Fruit fly (Drosophila melanogaster) whole organism, embryonic: Measurements from ENCODE around the gene Cyp1.

Experiments used
- CG10267 ChIP-seq: fragments of 200-800 bp; sonication (Bioruptor generic); optimal IDR thresholded peaks from 2 replicates; lab custom pipeline; 2018; ENCODE audit warnings: missing biosample characterization, mild to moderate bottlenecking, missing genetic modification characterization, moderate library complexity
- CG10462 ChIP-seq: fragments of 200-800 bp; sonication (Bioruptor generic); optimal IDR thresholded peaks from 2 replicates; lab custom pipeline; 2016; ENCODE audit warnings: missing biosample characterization, missing genetic modification characterization
- CG12071 ChIP-seq: fragments of 200-800 bp; sonication (Bioruptor generic); optimal IDR thresholded peaks from 3 replicates; lab custom pipeline; 2018; ENCODE audit warnings: missing biosample characterization, mild to moderate bottlenecking, missing genetic modification characterization
- CG12219 ChIP-seq: fragments of 200-800 bp; sonication (Bioruptor generic); optimal IDR thresholded peaks from 3 replicates; lab custom pipeline; 2018; ENCODE audit warnings: missing biosample characterization, mild to moderate bottlenecking, missing genetic modification characterization
- CG1233 ChIP-seq: fragments of 200-800 bp; sonication (Bioruptor generic); optimal IDR thresholded peaks from 4 replicates; lab custom pipeline; 2018; ENCODE audit warnings: missing biosample characterization, mild to moderate bottlenecking, missing genetic modification characterization
- CG12744 ChIP-seq: fragments of 200-800 bp; sonication (Bioruptor generic); optimal IDR thresholded peaks from 2 replicates; lab custom pipeline; 2016; ENCODE audit warnings: missing biosample characterization, missing genetic modification characterization
- CG14965 ChIP-seq: fragments of 200-800 bp; sonication (Bioruptor generic); optimal IDR thresholded peaks from 2 replicates; lab custom pipeline; 2016; ENCODE audit warnings: missing biosample characterization, missing genetic modification characterization, borderline replicate concordance
- CG1832 ChIP-seq: fragments of 200-800 bp; sonication (Bioruptor generic); optimal IDR thresholded peaks from 2 replicates; lab custom pipeline; 2017; ENCODE audit warnings: missing biosample characterization, mild to moderate bottlenecking, missing genetic modification characterization, inconsistent platforms
- CG2116 ChIP-seq: fragments of 200-800 bp; sonication (Bioruptor generic); optimal IDR thresholded peaks from 3 replicates; lab custom pipeline; 2018; ENCODE audit warnings: missing biosample characterization, mild to moderate bottlenecking, missing genetic modification characterization
- CG2678 ChIP-seq: fragments of 200-800 bp; sonication (Bioruptor generic); optimal IDR thresholded peaks from 3 replicates; lab custom pipeline; 2019; ENCODE audit warnings: missing biosample characterization, mild to moderate bottlenecking, missing genetic modification characterization, moderate library complexity
- CG2712 ChIP-seq: fragments of 200-800 bp; optimal IDR thresholded peaks from 3 replicates; lab custom pipeline; 2019; ENCODE audit warnings: missing biosample characterization, mild to moderate bottlenecking, missing genetic modification characterization, moderate library complexity
- CG30431 ChIP-seq: fragments of 200-800 bp; sonication (Bioruptor generic); optimal IDR thresholded peaks from 2 replicates; lab custom pipeline; 2017; ENCODE audit warnings: missing biosample characterization, missing genetic modification characterization
- CG31441 ChIP-seq: fragments of 200-800 bp; sonication (Bioruptor generic); IDR thresholded peaks from 2 replicates; pipeline ENCODE4 v1.3.6; 2022; ENCODE audit warnings: missing biosample characterization, missing genetic modification characterization
- CG32767 ChIP-seq: fragments of 200-800 bp; sonication (Bioruptor generic); IDR thresholded peaks from 2 replicates; pipeline ENCODE4 v1.3.6; 2022; ENCODE audit warnings: missing biosample characterization, missing genetic modification characterization
- CG3407 ChIP-seq: fragments of 200-800 bp; sonication (Bioruptor generic); optimal IDR thresholded peaks from 2 replicates; lab custom pipeline; 2018; ENCODE audit warnings: missing biosample characterization, mild to moderate bottlenecking, missing genetic modification characterization
- CG9797 ChIP-seq: fragments of 200-800 bp; sonication (Bioruptor generic); optimal IDR thresholded peaks from 3 replicates; lab custom pipeline; 2018; ENCODE audit warnings: missing biosample characterization, mild to moderate bottlenecking, missing genetic modification characterization
- Dad ChIP-seq: fragments of 200-800 bp; sonication (Bioruptor generic); optimal IDR thresholded peaks from 3 replicates; lab custom pipeline; 2016; ENCODE audit warnings: missing biosample characterization, missing genetic modification characterization
- Dfd ChIP-seq, 2 experiments: fragments of >200 bp; optimal IDR thresholded peaks; 2 replicates each; lab custom pipeline; 2017; ENCODE audit warnings: missing biosample characterization in 2 of 2, missing genetic modification characterization in 2 of 2
- Dip2 ChIP-seq: fragments of 200-800 bp; sonication (Bioruptor generic); IDR thresholded peaks from 2 replicates; pipeline ENCODE4 v1.3.6; 2022; ENCODE audit warnings: missing biosample characterization, missing genetic modification characterization
- GATAe ChIP-seq: fragments of 200-800 bp; sonication (Bioruptor generic); conservative IDR thresholded peaks from 2 replicates; pipeline ENCODE4 v1.3.6; 2022; ENCODE audit warnings: missing biosample characterization, missing genetic modification characterization
- HmgD ChIP-seq: fragments of 200-800 bp; sonication (Bioruptor generic); optimal IDR thresholded peaks from 3 replicates; lab custom pipeline; 2016; ENCODE audit warnings: missing biosample characterization, missing genetic modification characterization
- Hsf ChIP-seq: fragments of 200-800 bp; sonication (Bioruptor generic); optimal IDR thresholded peaks from 3 replicates; lab custom pipeline; 2016; ENCODE audit warnings: missing biosample characterization, missing genetic modification characterization
- Lhr ChIP-seq: fragments of 200-800 bp; sonication (Bioruptor generic); optimal IDR thresholded peaks from 3 replicates; lab custom pipeline; 2017; ENCODE audit warnings: mild to moderate bottlenecking, missing biosample characterization, missing genetic modification reagents, missing genetic modification characterization
- MTF-1 ChIP-seq: fragments of 200-800 bp; sonication (Bioruptor generic); optimal IDR thresholded peaks from 2 replicates; lab custom pipeline; 2018; ENCODE audit warnings: missing biosample characterization, mild to moderate bottlenecking, missing genetic modification characterization, borderline replicate concordance
- Meics ChIP-seq: fragments of 200-800 bp; sonication (Bioruptor generic); optimal IDR thresholded peaks from 2 replicates; lab custom pipeline; 2017; ENCODE audit warnings: missing biosample characterization, mild to moderate bottlenecking, missing genetic modification characterization
- Rfx ChIP-seq: fragments of 200-800 bp; sonication (Bioruptor generic); IDR thresholded peaks from 2 replicates; pipeline ENCODE4 v1.3.6; 2022; ENCODE audit warnings: missing biosample characterization, missing genetic modification characterization
- Scr ChIP-seq: fragments of 200-800 bp; sonication (Bioruptor generic); IDR thresholded peaks from 2 replicates; pipeline ENCODE4 v1.3.6; 2022; ENCODE audit warnings: missing biosample characterization, missing genetic modification characterization; ENCODE audit not compliant: partially characterized antibody
- Six4 ChIP-seq: fragments of 200-800 bp; sonication (Bioruptor generic); optimal IDR thresholded peaks from 2 replicates; lab custom pipeline; 2016; ENCODE audit warnings: missing biosample characterization, missing genetic modification characterization
- Sox102F ChIP-seq: fragments of 200-800 bp; sonication (Bioruptor generic); optimal IDR thresholded peaks from 2 replicates; lab custom pipeline; 2018; ENCODE audit warnings: missing biosample characterization, mild to moderate bottlenecking, missing genetic modification characterization, moderate library complexity
- Spps ChIP-seq: fragments of 200-800 bp; sonication (Bioruptor generic); optimal IDR thresholded peaks from 2 replicates; lab custom pipeline; 2018; ENCODE audit warnings: missing biosample characterization, mild to moderate bottlenecking, missing genetic modification characterization
- TFAM ChIP-seq: fragments of 200-800 bp; sonication (Bioruptor generic); optimal IDR thresholded peaks from 2 replicates; lab custom pipeline; 2017; ENCODE audit warnings: missing biosample characterization, missing genetic modification characterization, inconsistent platforms
- cato ChIP-seq: fragments of 200-800 bp; sonication (Bioruptor generic); optimal IDR thresholded peaks from 2 replicates; lab custom pipeline; 2016; ENCODE audit warnings: missing biosample characterization, missing genetic modification characterization, borderline replicate concordance
- cwo ChIP-seq: fragments of 200-800 bp; sonication (Bioruptor generic); optimal IDR thresholded peaks from 3 replicates; lab custom pipeline; 2017; ENCODE audit warnings: missing biosample characterization, missing genetic modification characterization, mild to moderate bottlenecking, moderate library complexity, missing genetic modification reagents
- exex ChIP-seq: fragments of 200-800 bp; sonication (Bioruptor generic); optimal IDR thresholded peaks from 4 replicates; lab custom pipeline; 2018; ENCODE audit warnings: missing biosample characterization, mild to moderate bottlenecking, missing genetic modification characterization, moderate library complexity
- h ChIP-seq: fragments of >200 bp; optimal IDR thresholded peaks from 2 replicates; lab custom pipeline; 2017
- lbe ChIP-seq: fragments of 200-800 bp; sonication (Bioruptor generic); optimal IDR thresholded peaks from 2 replicates; lab custom pipeline; 2016; ENCODE audit warnings: missing biosample characterization, mild to moderate bottlenecking, missing genetic modification characterization
- odd ChIP-seq: fragments of 200-800 bp; sonication (Bioruptor generic); optimal IDR thresholded peaks from 2 replicates; lab custom pipeline; 2017; ENCODE audit warnings: missing biosample characterization, mild to moderate bottlenecking, missing genetic modification characterization
- pan ChIP-seq, 4 experiments: fragments of >200 bp in 3 of 4; fragments of 200-800 bp in 1 of 4; sonication (Bioruptor generic) in 1 of 4; optimal IDR thresholded peaks in 3 of 4; IDR thresholded peaks in 1 of 4; 2 replicates each; pipeline versions ENCODE4 v1.3.6 to Lab custom; 2017 to 2022; ENCODE audit warnings: missing biosample characterization in 2 of 4, missing genetic modification characterization in 2 of 4, mixed read lengths in 1 of 4
- rib ChIP-seq: fragments of 200-800 bp; sonication (Bioruptor generic); IDR thresholded peaks from 2 replicates; pipeline ENCODE4 v1.3.6; 2022; ENCODE audit warnings: missing biosample characterization, missing genetic modification characterization
- row ChIP-seq: fragments of 200-800 bp; sonication (Bioruptor generic); IDR thresholded peaks from 3 replicates; pipeline ENCODE4 v1.3.6; 2022; ENCODE audit warnings: missing biosample characterization, missing genetic modification characterization
- schlank ChIP-seq: fragments of 200-800 bp; sonication (Bioruptor generic); optimal IDR thresholded peaks from 2 replicates; lab custom pipeline; 2018; ENCODE audit warnings: missing biosample characterization, mild to moderate bottlenecking, missing genetic modification characterization
- sd ChIP-seq: fragments of 200-800 bp; sonication (Bioruptor generic); optimal IDR thresholded peaks from 3 replicates; lab custom pipeline; 2018; ENCODE audit warnings: missing biosample characterization, mild to moderate bottlenecking, missing genetic modification characterization, moderate library complexity
- sens ChIP-seq: fragments of 200-800 bp; sonication (Bioruptor generic); peaks from one replicate; lab custom pipeline; 2016; ENCODE audit warnings: missing biosample characterization, missing genetic modification characterization
- slp2 ChIP-seq: fragments of 200-800 bp; sonication (Bioruptor generic); optimal IDR thresholded peaks from 2 replicates; lab custom pipeline; 2016; ENCODE audit warnings: missing biosample characterization, missing genetic modification characterization
- so ChIP-seq: fragments of 200-800 bp; sonication (Bioruptor generic); IDR thresholded peaks from 3 replicates; pipeline ENCODE4 v1.3.6; 2022; ENCODE audit warnings: missing biosample characterization, missing genetic modification characterization
- sob ChIP-seq: fragments of 200-800 bp; sonication (Bioruptor generic); IDR thresholded peaks from 2 replicates; pipeline ENCODE4 v1.3.6; 2022; ENCODE audit warnings: missing biosample characterization, missing genetic modification characterization
- usp ChIP-seq: fragments of >200 bp; optimal IDR thresholded peaks from 2 replicates; lab custom pipeline; 2017; ENCODE audit warnings: missing biosample characterization, missing genetic modification characterization
- vnd ChIP-seq: fragments of 200-800 bp; sonication (Bioruptor generic); IDR thresholded peaks from 3 replicates; pipeline ENCODE4 v1.3.6; 2022; ENCODE audit warnings: missing biosample characterization, missing genetic modification characterization; ENCODE audit not compliant: partially characterized antibody
- wor ChIP-seq: fragments of 200-800 bp; sonication (Bioruptor generic); IDR thresholded peaks from 2 replicates; pipeline ENCODE4 v1.3.6; 2022; ENCODE audit warnings: missing biosample characterization, missing genetic modification characterization

Cyp1 gene

DNA sequence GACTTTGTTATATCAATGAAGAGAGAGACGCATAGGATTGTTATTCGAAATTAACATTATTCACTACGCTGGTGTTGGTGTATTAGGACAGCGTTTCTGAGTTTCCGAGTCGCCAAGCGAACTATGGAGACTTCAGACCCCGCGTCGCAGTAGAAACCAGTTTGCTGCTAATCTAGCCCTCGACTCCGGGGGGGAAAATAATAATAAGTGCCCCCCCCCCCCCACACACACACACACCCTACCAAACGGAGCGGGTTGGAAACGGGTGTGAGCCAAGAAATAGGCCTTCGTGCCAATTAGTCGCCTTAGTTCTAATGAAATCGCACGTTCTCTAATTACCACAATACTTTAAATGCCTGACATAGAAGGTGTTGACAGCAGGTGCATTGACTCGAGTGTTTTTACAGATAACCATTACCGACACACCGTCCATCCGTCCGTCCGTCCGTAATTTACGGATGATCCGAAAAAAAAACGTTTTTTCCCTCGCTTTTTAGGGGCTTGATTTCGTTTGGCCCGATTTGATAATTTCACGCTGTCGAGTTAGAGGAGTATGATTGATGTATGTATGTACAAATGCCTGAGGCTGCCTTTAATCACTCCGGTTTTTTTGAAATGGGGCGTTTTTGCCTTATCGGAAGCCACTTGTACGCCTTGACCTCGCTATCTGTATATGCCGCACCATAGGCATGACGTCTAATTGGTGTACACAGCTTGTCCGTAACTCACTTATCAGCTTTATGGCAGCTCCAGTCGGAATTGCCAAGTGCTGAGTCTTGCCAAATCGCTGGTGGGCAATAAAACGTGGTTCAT is 38.2 kb downstream of the Cyp1 start (continued):
- TF ChIP-seq exex: peak; percentile 88
- TF ChIP-seq odd: no peak
- TF ChIP-seq Hsf: no peak
- no peak for TF ChIP-seq CG10267 (tag; lab: Kevin White, UChicago)
- 0 out of 2 replicates have a peak, but pooled peaks have one; percentile 23 for TF ChIP-seq sob (GFP tag; lab: Robert Waterston, UW)
- no peak for TF ChIP-seq MTF-1 (GFP tag; lab: Kevin White, UChicago)
- TF ChIP-seq CG10462 (GFP tag; lab: Kevin White, UChicago): no peak
- no peak for TF ChIP-seq CG30431 (GFP tag; lab: Kevin White, UChicago)
- no peak for TF ChIP-seq h (lab: Kevin White, UChicago)
- no peak for TF ChIP-seq wor (GFP tag; lab: Robert Waterston, UW)
- TF ChIP-seq vnd (GFP tag; lab: Robert Waterston, UW): no peak
- TF ChIP-seq CG2116: no peak
- TF ChIP-seq CG12744 (GFP tag; lab: Kevin White, UChicago): no peak
- no peak for TF ChIP-seq CG14965 (GFP tag; lab: Kevin White, UChicago)
- no peak for TF ChIP-seq usp (GFP tag; lab: Kevin White, UChicago)
- peak; percentile 7 for TF ChIP-seq Meics (GFP tag; lab: Kevin White, UChicago)
- no peak for TF ChIP-seq Six4 (GFP tag; lab: Kevin White, UChicago)
- TF ChIP-seq CG12219 (GFP tag; lab: Kevin White, UChicago): no peak
- TF ChIP-seq CG1832: no peak
- no peak for TF ChIP-seq Scr (GFP tag; lab: Robert Waterston, UW)
- peak; percentile 55 for TF ChIP-seq sd (tag; lab: Kevin White, UChicago)
- no peak for TF ChIP-seq CG31441 (GFP tag; lab: Robert Waterston, UW)
- no peak for TF ChIP-seq sens (GFP tag; lab: Kevin White, UChicago)
- TF ChIP-seq Rfx (GFP tag; lab: Robert Waterston, UW): no peak
- TF ChIP-seq Spps (tag; lab: Kevin White, UChicago): no peak
- no peak for TF ChIP-seq Lhr (GFP tag; lab: Kevin White, UChicago)
- no peak for TF ChIP-seq CG2678 (tag; lab: Kevin White, UChicago)
- no peak for TF ChIP-seq Sox102F (GFP tag; lab: Kevin White, UChicago)
- TF ChIP-seq CG12071 (GFP tag; lab: Kevin White, UChicago): no peak
- TF ChIP-seq so: no peak
- no peak for TF ChIP-seq HmgD (GFP tag; lab: Kevin White, UChicago)
- TF ChIP-seq GATAe: peak; percentile 31
- TF ChIP-seq Dad (GFP tag; lab: Kevin White, UChicago): no peak
- no peak for TF ChIP-seq Dfd (GFP tag; optimal IDR thresholded peaks at IDR 0.05; lab: Kevin White, UChicago)
- no peak for TF ChIP-seq cato
- TF ChIP-seq slp2 (GFP tag; lab: Kevin White, UChicago): no peak
- TF ChIP-seq CG1233 (GFP tag; lab: Kevin White, UChicago): no peak
- TF ChIP-seq lbe: no peak
- no peak for TF ChIP-seq CG3407 (GFP tag; lab: Kevin White, UChicago)
- TF ChIP-seq schlank: no peak
- peak; percentile 43 for TF ChIP-seq cwo
- no peak for TF ChIP-seq Dip2
- no peak for TF ChIP-seq TFAM (GFP tag; lab: Kevin White, UChicago)
- no peak for TF ChIP-seq CG2712 (tag; lab: Kevin White, UChicago)
- TF ChIP-seq pan (optimal IDR thresholded peaks at IDR 0.05; lab: Kevin White, UChicago): no peak
- no peak for TF ChIP-seq pan (GFP tag; optimal IDR thresholded peaks at IDR 0.05 in 1 of 2, IDR thresholded peaks at IDR 0.05 in 1 of 2)
- TF ChIP-seq CG32767 (GFP tag; lab: Robert Waterston, UW): peak; percentile 56; the same call in 1 of the 2 replicates
- no peak for TF ChIP-seq CG9797
- no peak for TF ChIP-seq row (GFP tag; lab: Robert Waterston, UW)
- TF ChIP-seq rib: peak; percentile 63
